Worm (Caenorhabditis elegans) whole organism, mixed stage, embryonic: ENCODE measurements around the gene lgc-52.
A peak's percentile ranks its signal among the peaks of the same experiment; 100 is the strongest.

ENCODE experiments used
- bed-3 ChIP-seq: fragments of 200-800 bp; sonication (Bioruptor generic); optimal IDR thresholded peaks from 3 replicates; lab custom pipeline; 2018; ENCODE audit warnings: mild to moderate bottlenecking, missing genetic modification characterization, moderate library complexity, missing compliant biosample characterization
- blmp-1 ChIP-seq: fragments of 150-350 bp; optimal IDR thresholded peaks from 2 replicates; lab custom pipeline; 2014; ENCODE audit warnings: missing biosample characterization, missing genetic modification characterization
- ceh-39 ChIP-seq: fragments of 150-350 bp; optimal IDR thresholded peaks from 2 replicates; lab custom pipeline; 2014; ENCODE audit warnings: missing biosample characterization, missing genetic modification characterization
- ceh-43 ChIP-seq: fragments of 200-800 bp; sonication (Bioruptor generic); optimal IDR thresholded peaks from 2 replicates; lab custom pipeline; 2018; ENCODE audit warnings: mild to moderate bottlenecking, missing genetic modification characterization, moderate library complexity, missing compliant biosample characterization
- ceh-83 ChIP-seq: fragments of 200-800 bp; sonication (Bioruptor generic); optimal IDR thresholded peaks from 2 replicates; lab custom pipeline; 2018; ENCODE audit warnings: mild to moderate bottlenecking, missing genetic modification characterization, missing compliant biosample characterization
- ces-1 ChIP-seq: fragments of 150-350 bp; optimal IDR thresholded peaks from 2 replicates; lab custom pipeline; 2014; ENCODE audit warnings: missing biosample characterization, missing genetic modification reagents, missing genetic modification characterization
- cnd-1 ChIP-seq: fragments of 200-800 bp; sonication (Bioruptor generic); optimal IDR thresholded peaks from 2 replicates; lab custom pipeline; 2018; ENCODE audit warnings: mild to moderate bottlenecking, missing genetic modification characterization, missing compliant biosample characterization
- drap-1 ChIP-seq: fragments of 200-800 bp; sonication (Bioruptor generic); optimal IDR thresholded peaks from 3 replicates; lab custom pipeline; 2018; ENCODE audit warnings: mild to moderate bottlenecking, missing genetic modification characterization, missing compliant biosample characterization
- elt-1 ChIP-seq: sonication (generic microtip); optimal IDR thresholded peaks from 2 replicates; lab custom pipeline; 2017; ENCODE audit warnings: missing genetic modification characterization, mild to moderate bottlenecking, missing compliant biosample characterization, antibody characterized with exemption, moderate library complexity, borderline replicate concordance; ENCODE audit not compliant: insufficient read depth
- flh-1 ChIP-seq: fragments of 200-800 bp; sonication (Bioruptor generic); optimal IDR thresholded peaks from 2 replicates; lab custom pipeline; 2018; ENCODE audit warnings: mild to moderate bottlenecking, missing genetic modification characterization, moderate library complexity, missing compliant biosample characterization
- ham-2 ChIP-seq: fragments of 200-800 bp; sonication (Bioruptor generic); optimal IDR thresholded peaks from 2 replicates; lab custom pipeline; 2018; ENCODE audit warnings: mild to moderate bottlenecking, missing genetic modification characterization, missing compliant biosample characterization
- hlh-1 ChIP-seq: fragments of 150-350 bp; optimal IDR thresholded peaks from 2 replicates; lab custom pipeline; 2014; ENCODE audit warnings: missing biosample characterization, missing genetic modification reagents, missing genetic modification characterization
- lin-13 ChIP-seq: fragments of 150-350 bp; optimal IDR thresholded peaks from 2 replicates; lab custom pipeline; 2014; ENCODE audit warnings: missing biosample characterization, missing genetic modification characterization
- lin-32 ChIP-seq: fragments of 200-800 bp; sonication (Bioruptor generic); optimal IDR thresholded peaks from 2 replicates; lab custom pipeline; 2018; ENCODE audit warnings: mild to moderate bottlenecking, missing genetic modification characterization, missing compliant biosample characterization
- mab-5 ChIP-seq: fragments of 150-350 bp; optimal IDR thresholded peaks from 2 replicates; lab custom pipeline; 2014; ENCODE audit warnings: missing biosample characterization, missing genetic modification characterization
- mep-1 ChIP-seq: fragments of 150-350 bp; optimal IDR thresholded peaks from 2 replicates; lab custom pipeline; 2017; ENCODE audit warnings: missing biosample characterization, missing genetic modification reagents, missing genetic modification characterization, inconsistent platforms
- mls-2 ChIP-seq: sonication (generic microtip); optimal IDR thresholded peaks from 2 replicates; lab custom pipeline; 2016; ENCODE audit warnings: mild to moderate bottlenecking, missing genetic modification characterization, moderate library complexity, missing compliant biosample characterization
- nhr-12 ChIP-seq: fragments of 150-350 bp; optimal IDR thresholded peaks from 2 replicates; lab custom pipeline; 2014; ENCODE audit warnings: missing biosample characterization, missing genetic modification characterization
- nhr-2 ChIP-seq: fragments of 150-350 bp; optimal IDR thresholded peaks from 2 replicates; lab custom pipeline; 2014; ENCODE audit warnings: missing biosample characterization, missing genetic modification characterization
- nhr-237 ChIP-seq: fragments of 150-350 bp; optimal IDR thresholded peaks from 2 replicates; lab custom pipeline; 2014; ENCODE audit warnings: missing biosample characterization, missing genetic modification characterization
- nhr-28 ChIP-seq: fragments of 150-350 bp; optimal IDR thresholded peaks from 2 replicates; lab custom pipeline; 2014; ENCODE audit warnings: missing biosample characterization, missing genetic modification characterization
- nhr-76 ChIP-seq: sonication (generic microtip); optimal IDR thresholded peaks from 2 replicates; lab custom pipeline; 2017; ENCODE audit warnings: missing biosample characterization, missing genetic modification characterization
- sem-2 ChIP-seq: fragments of 200-800 bp; sonication (Bioruptor generic); optimal IDR thresholded peaks from 2 replicates; lab custom pipeline; 2018; ENCODE audit warnings: mild to moderate bottlenecking, missing genetic modification characterization, missing compliant biosample characterization
- snpc-4 ChIP-seq: fragments of 150-350 bp; optimal IDR thresholded peaks from 2 replicates; lab custom pipeline; 2014; ENCODE audit warnings: missing biosample characterization, missing genetic modification characterization
- sptf-1 ChIP-seq: sonication (generic microtip); optimal IDR thresholded peaks from 2 replicates; lab custom pipeline; 2017; ENCODE audit warnings: mild to moderate bottlenecking, missing genetic modification characterization, moderate library complexity, missing compliant biosample characterization
- tbx-8 ChIP-seq: fragments of 200-800 bp; sonication (Bioruptor generic); optimal IDR thresholded peaks from 2 replicates; lab custom pipeline; 2018; ENCODE audit warnings: mild to moderate bottlenecking, missing genetic modification characterization, moderate library complexity, missing compliant biosample characterization
- unc-120 ChIP-seq: sonication (generic microtip); optimal IDR thresholded peaks from 2 replicates; lab custom pipeline; 2017; ENCODE audit warnings: missing genetic modification characterization, missing compliant biosample characterization; ENCODE audit not compliant: poor library complexity, severe bottlenecking
- unc-39 ChIP-seq: fragments of 150-350 bp; optimal IDR thresholded peaks from 2 replicates; lab custom pipeline; 2014; ENCODE audit warnings: missing biosample characterization, missing genetic modification characterization
- unc-62 ChIP-seq: fragments of 150-350 bp; optimal IDR thresholded peaks from 2 replicates; lab custom pipeline; 2014; ENCODE audit warnings: missing biosample characterization, missing genetic modification reagents, missing genetic modification characterization
- zip-8 ChIP-seq: fragments of 150-350 bp; optimal IDR thresholded peaks from 2 replicates; lab custom pipeline; 2014; ENCODE audit warnings: missing biosample characterization, missing genetic modification characterization
- ztf-11 ChIP-seq: fragments of 150-350 bp; optimal IDR thresholded peaks from 2 replicates; lab custom pipeline; 2014; ENCODE audit warnings: missing biosample characterization, missing genetic modification characterization

The lgc-52 gene

DNA sequence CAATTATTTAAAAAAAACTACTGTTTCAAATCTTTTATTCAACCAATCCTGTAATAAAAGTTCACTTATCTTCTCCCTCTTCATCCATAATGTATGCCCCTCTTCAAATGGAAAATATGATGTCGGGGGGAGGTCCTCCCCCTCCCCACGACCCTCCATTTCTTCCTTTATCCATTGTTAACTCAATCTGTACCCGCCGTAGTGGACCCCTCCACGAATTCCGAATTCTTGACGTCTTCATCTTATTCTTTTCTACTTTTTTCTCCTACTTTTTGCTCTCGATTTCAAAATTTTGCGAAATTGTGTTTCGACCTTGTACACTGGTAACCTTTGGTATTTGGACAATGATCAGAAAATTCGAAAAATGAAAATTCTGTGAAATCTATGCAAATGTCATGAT is at the start of gene lgc-52:
lgc-52 (plus strand) TSS at position 268 of the 400 bp plus-strand sequence.
- TF ChIP-seq flh-1 (GFP tag; lab: Kevin White, UChicago) (no peak), ces-1 (GFP tag; lab: Kevin White, UChicago) (peak; percentile 62)
- TF ChIP-seq, all 35 proteins: peak for 1

DNA sequence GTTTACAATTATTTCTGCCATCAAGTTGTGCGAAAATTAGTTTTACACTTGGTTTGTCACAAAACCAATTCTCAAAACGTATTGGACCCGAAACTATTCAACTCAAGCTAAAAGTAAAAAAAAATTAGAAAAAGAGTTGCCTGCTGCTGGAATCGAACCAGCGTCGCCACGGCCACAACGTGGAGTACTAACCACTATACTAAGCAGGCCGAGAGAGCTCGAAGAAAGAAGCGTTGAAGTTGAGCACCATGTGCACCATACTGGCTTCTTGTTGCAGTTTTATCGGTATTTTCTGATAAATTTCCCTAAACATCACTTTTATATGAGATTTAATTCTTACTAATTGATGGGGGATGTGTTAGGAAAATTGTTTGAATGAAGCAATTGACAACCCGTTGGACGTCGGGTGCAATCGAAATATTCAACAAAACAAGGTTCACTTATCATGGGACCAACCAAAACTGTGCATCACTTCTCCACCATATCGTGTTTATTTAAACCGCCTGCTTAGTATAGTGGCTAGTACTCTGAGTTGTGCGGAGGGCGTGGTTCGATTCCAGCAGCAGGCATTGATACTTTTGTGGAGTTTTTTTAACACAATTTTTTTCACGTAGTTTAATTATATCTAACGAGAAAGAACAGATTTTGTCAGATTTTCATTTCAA is 48.3 kb upstream of the lgc-52 start:
- TF ChIP-seq ceh-39 (tag; lab: Kevin White, UChicago) (no peak), ztf-11 (tag; lab: Kevin White, UChicago) (no peak), sem-2 (GFP tag; lab: Kevin White, UChicago) (no peak), blmp-1 (tag; lab: Kevin White, UChicago) (no peak), ham-2 (GFP tag; lab: Kevin White, UChicago) (no peak), flh-1 (GFP tag; lab: Kevin White, UChicago) (no peak), elt-1 (tag; lab: Kevin White, UChicago) (no peak), snpc-4 (tag; lab: Kevin White, UChicago) (no peak), unc-62 (no peak), lin-13 (no peak), mab-5 (tag; lab: Kevin White, UChicago) (no peak), hlh-1 (tag; lab: Kevin White, UChicago) (no peak), ceh-43 (no peak), unc-39 (tag; lab: Kevin White, UChicago) (no peak), nhr-28 (no peak), bed-3 (GFP tag; lab: Kevin White, UChicago) (no peak), mep-1 (tag; lab: Kevin White, UChicago) (no peak), nhr-76 (tag; lab: Kevin White, UChicago) (no peak), ceh-83 (GFP tag; lab: Kevin White, UChicago) (no peak)

- TF ChIP-seq lin-32 (GFP tag; lab: Kevin White, UChicago) (no peak), cnd-1 (tag; lab: Kevin White, UChicago) (no peak), unc-62 (no peak), snpc-4 (tag; lab: Kevin White, UChicago) (no peak), nhr-2 (tag; lab: Kevin White, UChicago) (no peak), drap-1 (GFP tag; lab: Kevin White, UChicago) (no peak), blmp-1 (tag; lab: Kevin White, UChicago) (no peak)
Observed at ce11 chrIV:15202923-15203322, 33.0 kb upstream of the lgc-52 start, which contains the start of gene sra-30. Gene sra-30, minus strand, starts transcription at chrIV:15203023.

- TF ChIP-seq nhr-76 (tag; lab: Kevin White, UChicago) (no peak), snpc-4 (tag; lab: Kevin White, UChicago) (no peak), nhr-237 (no peak), zip-8 (tag; lab: Kevin White, UChicago) (no peak), hlh-1 (tag; lab: Kevin White, UChicago) (no peak), ceh-39 (tag; lab: Kevin White, UChicago) (no peak), tbx-8 (GFP tag; lab: Kevin White, UChicago) (no peak), nhr-28 (no peak), blmp-1 (tag; lab: Kevin White, UChicago) (no peak)
Observed at ce11 chrIV:15206649-15207048, 29.3 kb upstream of the lgc-52 start.

ce11 chrIV:15210482-15210881 is 25.4 kb upstream of the lgc-52 start:
- TF ChIP-seq zip-8 (tag; lab: Kevin White, UChicago) (no peak), mab-5 (tag; lab: Kevin White, UChicago) (no peak), cnd-1 (tag; lab: Kevin White, UChicago) (no peak), blmp-1 (tag; lab: Kevin White, UChicago) (no peak), sptf-1 (no peak), mls-2 (tag; lab: Kevin White, UChicago) (no peak), lin-13 (no peak), flh-1 (GFP tag; lab: Kevin White, UChicago) (no peak), ceh-39 (tag; lab: Kevin White, UChicago) (no peak), unc-120 (tag; lab: Kevin White, UChicago) (no peak), snpc-4 (tag; lab: Kevin White, UChicago) (no peak), nhr-12 (tag; lab: Kevin White, UChicago) (no peak), lin-32 (GFP tag; lab: Kevin White, UChicago) (no peak), unc-39 (tag; lab: Kevin White, UChicago) (no peak), ces-1 (GFP tag; lab: Kevin White, UChicago) (no peak), ham-2 (GFP tag; lab: Kevin White, UChicago) (no peak)
